Fruit fly (Drosophila melanogaster): Measurements from ENCODE around the gene dsh.

DNA sequence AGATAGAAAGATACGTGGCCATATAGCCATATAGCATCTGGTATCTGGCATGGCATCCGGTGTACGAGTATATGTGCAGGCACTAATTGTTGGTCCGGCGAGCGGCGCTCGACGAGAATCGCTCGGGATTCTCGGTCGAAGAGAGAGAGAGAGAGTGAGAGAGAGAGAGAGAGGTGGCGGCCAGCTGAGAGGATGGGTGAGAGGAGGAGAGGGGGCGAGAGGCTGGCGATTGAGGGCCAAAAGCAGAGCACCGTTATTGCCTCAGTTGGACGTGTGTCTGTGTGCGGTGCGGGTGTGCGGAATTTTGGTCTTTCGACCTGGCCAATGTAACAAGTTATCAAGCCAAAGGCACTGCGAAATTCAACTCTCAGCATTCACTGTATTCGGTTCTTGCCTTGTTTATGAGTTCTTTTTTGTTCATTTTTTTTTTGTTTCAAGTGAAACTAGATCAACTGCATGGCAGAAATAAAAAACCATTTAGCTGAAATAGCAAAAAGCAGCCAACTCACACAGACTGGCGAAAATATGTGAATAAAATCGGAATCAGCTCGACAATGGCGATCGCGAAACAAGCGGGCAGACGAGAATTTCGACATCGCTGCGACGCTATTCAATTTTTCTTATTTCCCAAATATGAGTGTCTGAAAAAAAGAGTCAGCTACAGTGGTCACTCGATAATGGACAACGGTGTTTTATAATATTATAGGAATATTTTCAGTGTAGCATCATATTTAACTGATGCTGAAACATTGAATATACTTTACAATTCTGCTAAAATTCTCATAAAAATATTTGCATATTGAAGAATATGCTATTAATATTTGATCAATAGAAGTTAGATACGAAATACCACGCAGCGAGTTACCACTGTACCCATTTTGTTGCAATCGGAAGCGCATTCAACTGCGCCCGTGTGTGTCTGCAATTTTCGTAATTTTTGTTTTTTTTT, 17.4 kb downstream of the dsh start:
- TF ChIP-seq insv (optimal IDR thresholded peaks at IDR 0.05) (no peak), Sin3A (optimal IDR thresholded peaks at IDR 0.05) (no peak), Myc (optimal IDR thresholded peaks at IDR 0.05) (no peak), ttk (optimal IDR thresholded peaks at IDR 0.05) (no peak), psq (optimal IDR thresholded peaks at IDR 0.05) (no peak), h (optimal IDR thresholded peaks at IDR 0.05) (no peak)
